Fruit fly (Drosophila melanogaster): ENCODE results near the gene Mhc.

Mhc gene

dm6 chr2L:16743055-16743805 lies 23.1 kb upstream of the Mhc start, which contains the start of the genes LSm7 and BuGZ:
TSS of gene LSm7 (minus strand) at chr2L:16743100.
TSS of gene BuGZ (plus strand) at chr2L:16743405.
- peak; percentile 83 to 89 for TF ChIP-seq CTCF (optimal IDR thresholded peaks at IDR 0.05)
- no peak for TF ChIP-seq CG8478 (optimal IDR thresholded peaks at IDR 0.05)

dm6 chr2L:16747145-16747544 lies 19.2 kb upstream of the Mhc start:
- TF ChIP-seq CG8478 (optimal IDR thresholded peaks at IDR 0.05): no peak
- no peak for TF ChIP-seq CTCF (optimal IDR thresholded peaks at IDR 0.05)

dm6 chr2L:16752340-16752739 lies 14.0 kb upstream of the Mhc start:
- no peak for TF ChIP-seq CTCF (optimal IDR thresholded peaks at IDR 0.05)
- no peak for TF ChIP-seq CG8478 (optimal IDR thresholded peaks at IDR 0.05)

dm6 chr2L:16754074-16754473 lies 12.3 kb upstream of the Mhc start, which contains the start of gene yellow-b:
TSS of gene yellow-b (plus strand) at chr2L:16754336.
- TF ChIP-seq CTCF (optimal IDR thresholded peaks at IDR 0.05): no peak
- no peak for TF ChIP-seq CG8478 (optimal IDR thresholded peaks at IDR 0.05)

- no peak for TF ChIP-seq CG8478 (optimal IDR thresholded peaks at IDR 0.05)
- no peak for TF ChIP-seq CTCF (optimal IDR thresholded peaks at IDR 0.05)
Observed at dm6 chr2L:16760504-16761417, 5.6 kb upstream of the Mhc start, which contains the start of gene ppk17. TSS of gene ppk17 (minus strand) at chr2L:16760554.

- TF ChIP-seq CG8478 (optimal IDR thresholded peaks at IDR 0.05) (no peak), CTCF (optimal IDR thresholded peaks at IDR 0.05) (no peak)
Observed at dm6 chr2L:16761891-16762290, 4.5 kb upstream of the Mhc start.

dm6 chr2L:16764480-16764879 lies 1.9 kb upstream of the Mhc start:
- TF ChIP-seq CTCF (optimal IDR thresholded peaks at IDR 0.05): no peak
- TF ChIP-seq CG8478 (optimal IDR thresholded peaks at IDR 0.05): no peak

dm6 chr2L:16787548-16787947 lies 21.2 kb downstream of the Mhc start:
- TF ChIP-seq CG8478 (optimal IDR thresholded peaks at IDR 0.05): no peak
- peak in 1 of 2 experiments; percentile 8 for TF ChIP-seq CTCF (optimal IDR thresholded peaks at IDR 0.05)

dm6 chr2L:16788885-16789284 lies 22.5 kb downstream of the Mhc start:
- TF ChIP-seq CG8478 (optimal IDR thresholded peaks at IDR 0.05): no peak
- no peak for TF ChIP-seq CTCF (optimal IDR thresholded peaks at IDR 0.05)

- TF ChIP-seq CG8478 (optimal IDR thresholded peaks at IDR 0.05) (no peak), CTCF (optimal IDR thresholded peaks at IDR 0.05) (no peak)
Observed at dm6 chr2L:16789880-16790279, 23.5 kb downstream of the Mhc start.

dm6 chr2L:16790671-16791270 lies 24.4 kb downstream of the Mhc start, which contains the start of gene Cyt-b5-r:
TSS of gene Cyt-b5-r (minus strand) at chr2L:16790721.
- TF ChIP-seq CG8478 (optimal IDR thresholded peaks at IDR 0.05) (no peak), CTCF (optimal IDR thresholded peaks at IDR 0.05) (no peak)

dm6 chr2L:16791345-16791744 lies 25.0 kb downstream of the Mhc start, which contains the start of gene CG17928:
TSS of gene CG17928 (plus strand) at chr2L:16791568.
- TF ChIP-seq CG8478 (optimal IDR thresholded peaks at IDR 0.05): no peak
- TF ChIP-seq CTCF (optimal IDR thresholded peaks at IDR 0.05): no peak

- TF ChIP-seq CG8478 (optimal IDR thresholded peaks at IDR 0.05) (no peak), CTCF (optimal IDR thresholded peaks at IDR 0.05) (no peak)
Observed at dm6 chr2L:16793970-16794369, 27.6 kb downstream of the Mhc start, which contains the start of gene Ugt37C2. TSS of gene Ugt37C2 (plus strand) at chr2L:16794211.

- TF ChIP-seq CTCF (optimal IDR thresholded peaks at IDR 0.05) (no peak), CG8478 (optimal IDR thresholded peaks at IDR 0.05) (no peak)
Observed at dm6 chr2L:16796104-16796645, 29.8 kb downstream of the Mhc start, which contains the start of gene Ugt37E1. TSS of gene Ugt37E1 (plus strand) at chr2L:16796595.

dm6 chr2L:16798705-16799104 lies 32.3 kb downstream of the Mhc start, which contains the start of gene Ugt37D1:
TSS of gene Ugt37D1 (plus strand) at chr2L:16799025.
- TF ChIP-seq CG8478 (optimal IDR thresholded peaks at IDR 0.05): no peak
- no peak for TF ChIP-seq CTCF (optimal IDR thresholded peaks at IDR 0.05)

All from S2 (cell line).